Fruit fly (Drosophila melanogaster): Measurements from ENCODE around the gene Oseg5.

Oseg5 gene

dm6 chr2L:20792988-20793544, 42.6 kb downstream of the Oseg5 start:
- TF ChIP-seq CG15710 (tag; optimal IDR thresholded peaks at IDR 0.05) (no peak), Pif1A (GFP tag; optimal IDR thresholded peaks at IDR 0.05) (no peak), EcR (GFP tag; optimal IDR thresholded peaks at IDR 0.05) (no peak), CG10348 (GFP tag; IDR thresholded peaks at IDR 0.05) (no peak), Ets98B (GFP tag; IDR thresholded peaks at IDR 0.05) (no peak)

dm6 chr2L:20792521-20792920, 43.1 kb downstream of the Oseg5 start:
- no peak for TF ChIP-seq Snoo (tag; optimal IDR thresholded peaks at IDR 0.05)
- no peak for TF ChIP-seq gl (tag; optimal IDR thresholded peaks at IDR 0.05)
- TF ChIP-seq CG12605 (GFP tag; IDR thresholded peaks at IDR 0.05) = no peak
- TF ChIP-seq CG14655 (GFP tag; optimal IDR thresholded peaks at IDR 0.05) = no peak
- TF ChIP-seq Ets98B (GFP tag; IDR thresholded peaks at IDR 0.05) = no peak
- TF ChIP-seq CG17806 (tag; optimal IDR thresholded peaks at IDR 0.05) = no peak
- no peak for TF ChIP-seq CG8159 (tag; optimal IDR thresholded peaks at IDR 0.05)
- TF ChIP-seq rn (GFP tag; IDR thresholded peaks at IDR 0.05) = no peak
- TF ChIP-seq fd96Ca (GFP tag; IDR thresholded peaks at IDR 0.05) = no peak
- no peak for TF ChIP-seq CG13204 (GFP tag; optimal IDR thresholded peaks at IDR 0.05)
- no peak for TF ChIP-seq CG15710 (tag; optimal IDR thresholded peaks at IDR 0.05)
- TF ChIP-seq CG10348 (GFP tag; IDR thresholded peaks at IDR 0.05) = no peak
- TF ChIP-seq EcR (GFP tag; optimal IDR thresholded peaks at IDR 0.05) = no peak
- TF ChIP-seq CG32121 (GFP tag; IDR thresholded peaks at IDR 0.05) = no peak
- no peak for TF ChIP-seq CG34367 (tag; optimal IDR thresholded peaks at IDR 0.05)
- TF ChIP-seq CG4496 (GFP tag; IDR thresholded peaks at IDR 0.05) = no peak
- no peak for TF ChIP-seq CG9948 (tag; optimal IDR thresholded peaks at IDR 0.05)
- no peak for TF ChIP-seq D1 (tag; optimal IDR thresholded peaks at IDR 0.05)
- TF ChIP-seq Pif1B (GFP tag; optimal IDR thresholded peaks at IDR 0.05) = no peak

DNA sequence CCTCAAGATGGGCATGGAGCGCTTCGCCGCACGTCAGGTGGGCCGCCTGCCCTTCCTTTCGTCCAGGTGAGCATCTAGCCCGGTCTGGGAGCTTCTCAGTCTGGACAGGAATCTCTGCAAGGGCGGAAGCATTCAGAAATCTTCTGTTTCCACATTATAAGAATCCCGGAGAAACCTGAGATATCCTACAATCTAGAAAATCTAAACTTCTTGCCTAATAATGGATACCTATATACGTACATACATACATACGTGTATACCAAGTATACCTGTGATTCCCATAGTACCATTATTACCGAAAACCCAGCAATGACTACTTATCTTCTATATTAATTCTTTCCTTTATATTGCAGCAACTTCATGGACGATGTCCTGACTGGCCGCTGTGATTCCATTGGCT, 47.6 kb downstream of the Oseg5 start:
- TF ChIP-seq fd96Ca (GFP tag; IDR thresholded peaks at IDR 0.05) (no peak), rn (GFP tag; IDR thresholded peaks at IDR 0.05) (0 out of 2 replicates have a peak, but pooled peaks have one; percentile 9)

- TF ChIP-seq Pif1B (GFP tag; optimal IDR thresholded peaks at IDR 0.05) (peak; percentile 74), EcR (GFP tag; optimal IDR thresholded peaks at IDR 0.05) (no peak), CG9948 (tag; optimal IDR thresholded peaks at IDR 0.05) (peak; percentile 60), rn (GFP tag; IDR thresholded peaks at IDR 0.05) (peak; percentile 45; the same call in 1 of the 2 replicates), CG17806 (tag; optimal IDR thresholded peaks at IDR 0.05) (peak; percentile 70), D1 (tag; optimal IDR thresholded peaks at IDR 0.05) (peak; percentile 71), fd96Ca (GFP tag; IDR thresholded peaks at IDR 0.05) (peak; percentile 79), CG13204 (GFP tag; optimal IDR thresholded peaks at IDR 0.05) (no peak), gl (tag; optimal IDR thresholded peaks at IDR 0.05) (peak; percentile 11), CG14655 (GFP tag; optimal IDR thresholded peaks at IDR 0.05) (no peak), Pif1A (GFP tag; optimal IDR thresholded peaks at IDR 0.05) (peak; percentile 78), CG8301 (tag; optimal IDR thresholded peaks at IDR 0.05) (peak; percentile 74), CG10348 (GFP tag; IDR thresholded peaks at IDR 0.05) (no peak), CG34367 (tag; optimal IDR thresholded peaks at IDR 0.05) (peak; percentile 30), CG8159 (tag; optimal IDR thresholded peaks at IDR 0.05) (peak; percentile 71), Ets98B (GFP tag; IDR thresholded peaks at IDR 0.05) (peak; percentile 87), Snoo (tag; optimal IDR thresholded peaks at IDR 0.05) (peak; percentile 71), CG15710 (tag; optimal IDR thresholded peaks at IDR 0.05) (peak; percentile 26), CG4496 (GFP tag; IDR thresholded peaks at IDR 0.05) (peak; percentile 90), CG12605 (GFP tag; IDR thresholded peaks at IDR 0.05) (peak; percentile 79; the same call in 1 of the 2 replicates), CG32121 (GFP tag; IDR thresholded peaks at IDR 0.05) (peak; percentile 76)
These were observed 48.3 kb downstream of the Oseg5 start, which contains the start of gene Pomp for dm6 chr2L:20787271-20787791. Gene Pomp (plus strand): TSS chr2L:20787656.

- no peak for TF ChIP-seq CG8301 (tag; optimal IDR thresholded peaks at IDR 0.05)
- no peak for TF ChIP-seq CG8159 (tag; optimal IDR thresholded peaks at IDR 0.05)
These were observed 50.3 kb downstream of the Oseg5 start for dm6 chr2L:20785333-20785732.

DNA sequence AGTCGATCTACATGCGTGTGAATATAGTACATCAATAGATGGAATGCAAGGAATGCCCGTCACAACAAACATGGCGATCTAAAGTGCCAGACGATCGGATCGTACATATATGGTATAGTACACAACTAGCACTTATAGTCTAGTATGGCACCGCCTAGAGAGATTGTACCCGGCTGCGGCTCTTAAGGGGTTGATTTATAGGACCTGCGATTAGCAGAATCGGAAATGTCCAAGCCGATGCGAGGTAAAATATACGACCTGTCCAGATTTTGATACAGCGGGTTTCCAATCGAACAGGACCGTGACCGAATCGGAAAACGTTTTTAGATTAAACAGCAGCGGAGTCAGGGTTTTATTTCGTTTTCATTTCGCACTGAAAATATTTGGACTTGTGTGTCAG, 51.7 kb downstream of the Oseg5 start:
- no peak for TF ChIP-seq CG32121 (GFP tag; IDR thresholded peaks at IDR 0.05)
- no peak for TF ChIP-seq gl (tag; optimal IDR thresholded peaks at IDR 0.05)
- TF ChIP-seq CG15710 (tag; optimal IDR thresholded peaks at IDR 0.05) = no peak
- TF ChIP-seq CG9948 (tag; optimal IDR thresholded peaks at IDR 0.05) = no peak
- TF ChIP-seq Pif1B (GFP tag; optimal IDR thresholded peaks at IDR 0.05) = no peak
- TF ChIP-seq rn (GFP tag; IDR thresholded peaks at IDR 0.05) = no peak
- TF ChIP-seq EcR (GFP tag; optimal IDR thresholded peaks at IDR 0.05) = no peak

DNA sequence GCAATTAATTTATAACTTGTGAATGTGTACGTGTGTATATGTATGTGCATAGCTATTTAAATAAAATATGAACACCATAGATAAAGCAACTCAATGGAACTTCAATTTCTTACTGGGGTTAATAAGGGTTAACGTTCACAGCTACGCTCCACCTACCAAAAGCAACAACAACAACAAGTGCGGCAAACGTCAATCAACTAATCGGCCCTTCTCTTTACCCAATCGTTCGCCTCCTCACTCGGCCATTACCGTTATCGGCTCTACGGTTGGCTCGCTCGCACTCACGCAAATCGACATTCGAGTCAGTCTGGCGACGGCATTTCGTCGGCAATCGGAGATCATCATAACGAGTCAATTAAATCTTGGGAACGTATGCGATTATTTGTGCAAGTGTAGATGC, 52.6 kb downstream of the Oseg5 start:
- TF ChIP-seq CG8301 (tag; optimal IDR thresholded peaks at IDR 0.05) = no peak
- TF ChIP-seq CG14655 (GFP tag; optimal IDR thresholded peaks at IDR 0.05) = no peak
- no peak for TF ChIP-seq CG32121 (GFP tag; IDR thresholded peaks at IDR 0.05)
- no peak for TF ChIP-seq Ets98B (GFP tag; IDR thresholded peaks at IDR 0.05)
- TF ChIP-seq Pif1B (GFP tag; optimal IDR thresholded peaks at IDR 0.05) = no peak
- TF ChIP-seq CG10348 (GFP tag; IDR thresholded peaks at IDR 0.05) = no peak
- no peak for TF ChIP-seq CG15710 (tag; optimal IDR thresholded peaks at IDR 0.05)
- no peak for TF ChIP-seq CG8159 (tag; optimal IDR thresholded peaks at IDR 0.05)
- no peak for TF ChIP-seq CG34367 (tag; optimal IDR thresholded peaks at IDR 0.05)
- no peak for TF ChIP-seq D1 (tag; optimal IDR thresholded peaks at IDR 0.05)
- no peak for TF ChIP-seq EcR (GFP tag; optimal IDR thresholded peaks at IDR 0.05)
- no peak for TF ChIP-seq fd96Ca (GFP tag; IDR thresholded peaks at IDR 0.05)
- no peak for TF ChIP-seq gl (tag; optimal IDR thresholded peaks at IDR 0.05)
- no peak for TF ChIP-seq CG17806 (tag; optimal IDR thresholded peaks at IDR 0.05)
- TF ChIP-seq CG13204 (GFP tag; optimal IDR thresholded peaks at IDR 0.05) = no peak
- no peak for TF ChIP-seq CG4496 (GFP tag; IDR thresholded peaks at IDR 0.05)
- no peak for TF ChIP-seq Pif1A (GFP tag; optimal IDR thresholded peaks at IDR 0.05)
